Fruit fly (Drosophila melanogaster) S2 (cell line): ENCODE measurements around the gene Nbr.

Experiments
- CG8478 ChIP-seq: fragments of >200 bp; optimal IDR thresholded peaks from 2 replicates; lab custom pipeline; 2018
- CTCF ChIP-seq, 2 experiments: fragments of >200 bp; optimal IDR thresholded peaks; 2 replicates each; lab custom pipeline; 2018

Nbr gene

DNA sequence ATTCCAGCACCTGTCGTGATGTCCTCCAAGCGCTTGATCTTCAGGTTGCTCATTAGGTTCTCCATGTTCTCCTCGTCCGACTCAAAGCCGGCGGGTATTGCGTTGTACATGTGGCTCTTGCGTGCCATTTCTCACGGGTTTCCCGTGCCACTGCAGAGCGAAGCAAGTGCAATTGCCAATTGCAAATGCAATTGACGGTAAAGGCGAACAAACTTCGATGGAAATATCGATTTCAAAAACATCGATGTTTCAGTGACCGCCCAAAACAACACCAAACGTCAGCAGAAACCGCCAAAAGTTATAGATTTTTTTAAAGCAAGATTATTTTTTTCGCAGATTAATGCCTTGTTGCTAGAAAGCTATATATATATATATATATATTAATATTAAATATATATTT, at the start of gene Nbr:
Gene Nbr, minus strand, starts transcription at position 209 of the 400 bp plus-strand sequence.
- TF ChIP-seq CG8478 (lab: Kevin White, UChicago) (no peak), CTCF (optimal IDR thresholded peaks at IDR 0.05; lab: Kevin White, UChicago) (no peak)

DNA sequence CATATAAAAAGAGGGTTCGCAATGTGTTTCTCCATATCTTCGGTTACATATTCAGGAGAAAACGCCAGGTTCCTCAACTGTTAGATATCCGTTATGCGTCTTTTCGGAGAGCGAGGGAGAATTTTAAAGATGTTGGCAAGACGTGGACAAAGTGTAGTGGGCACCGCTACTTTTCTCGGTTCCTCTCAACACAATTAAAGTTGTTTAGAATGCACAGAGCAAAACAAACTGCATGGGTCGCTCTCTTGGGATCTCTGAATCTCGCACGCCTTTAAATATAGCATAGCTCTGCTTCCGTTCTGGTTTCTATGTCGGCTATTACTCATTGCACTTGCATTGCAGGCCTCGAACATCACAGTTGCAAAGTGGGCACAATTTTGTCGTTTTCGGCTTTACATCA, 43.3 kb upstream of the Nbr start, which contains the start of gene clumsy:
Gene clumsy, plus strand, starts transcription at position 301 of the 400 bp plus-strand sequence.
- TF ChIP-seq CTCF (optimal IDR thresholded peaks at IDR 0.05; lab: Kevin White, UChicago) (no peak), CG8478 (lab: Kevin White, UChicago) (no peak)

DNA sequence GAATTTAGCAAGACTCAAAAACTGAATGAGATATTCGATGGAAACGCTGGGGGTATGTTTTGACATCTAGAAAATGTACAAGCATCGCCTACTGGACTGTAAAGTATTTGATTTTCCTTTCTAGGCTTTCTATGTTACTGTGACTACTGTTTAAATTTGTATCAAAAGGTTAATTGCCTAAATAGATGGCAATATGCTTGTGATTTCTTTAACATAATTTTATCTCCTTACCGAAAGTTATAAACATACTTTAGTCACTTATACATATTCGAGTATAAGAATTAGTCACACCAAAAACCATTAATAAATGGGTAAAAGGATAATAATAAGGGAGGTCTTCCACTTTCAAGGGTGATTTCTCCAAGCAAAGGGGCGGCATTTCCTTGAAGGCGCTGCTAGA, 39.8 kb upstream of the Nbr start, which contains the start of gene CG31988:
Gene CG31988, minus strand, starts transcription at position 101 of the 400 bp plus-strand sequence.
- TF ChIP-seq CG8478 (lab: Kevin White, UChicago) (no peak), CTCF (optimal IDR thresholded peaks at IDR 0.05; lab: Kevin White, UChicago) (no peak)

DNA sequence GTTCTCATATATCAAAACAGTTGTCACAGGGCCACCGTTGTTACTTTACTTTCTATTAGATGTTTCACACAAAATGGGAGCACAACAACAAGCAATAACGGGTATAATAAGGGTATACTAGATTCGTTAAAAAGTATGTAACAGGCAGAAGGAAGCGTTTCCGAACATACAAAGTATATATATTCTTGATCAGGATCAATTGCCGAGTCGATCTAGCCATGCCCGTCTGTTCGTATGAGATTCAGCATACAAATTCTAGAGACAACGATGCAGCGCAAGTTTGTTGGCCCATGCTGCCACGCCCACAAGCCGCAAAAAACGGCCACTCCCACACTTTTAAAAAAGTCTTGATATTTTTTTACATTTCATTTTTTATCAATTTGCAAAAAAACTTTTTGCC, 37.4 kb upstream of the Nbr start, which contains the start of gene CG31624:
Gene CG31624, minus strand, starts transcription at position 101 of the 400 bp plus-strand sequence.
- TF ChIP-seq CG8478 (lab: Kevin White, UChicago) = no peak
- TF ChIP-seq CTCF (optimal IDR thresholded peaks at IDR 0.05; lab: Kevin White, UChicago) = no peak

DNA sequence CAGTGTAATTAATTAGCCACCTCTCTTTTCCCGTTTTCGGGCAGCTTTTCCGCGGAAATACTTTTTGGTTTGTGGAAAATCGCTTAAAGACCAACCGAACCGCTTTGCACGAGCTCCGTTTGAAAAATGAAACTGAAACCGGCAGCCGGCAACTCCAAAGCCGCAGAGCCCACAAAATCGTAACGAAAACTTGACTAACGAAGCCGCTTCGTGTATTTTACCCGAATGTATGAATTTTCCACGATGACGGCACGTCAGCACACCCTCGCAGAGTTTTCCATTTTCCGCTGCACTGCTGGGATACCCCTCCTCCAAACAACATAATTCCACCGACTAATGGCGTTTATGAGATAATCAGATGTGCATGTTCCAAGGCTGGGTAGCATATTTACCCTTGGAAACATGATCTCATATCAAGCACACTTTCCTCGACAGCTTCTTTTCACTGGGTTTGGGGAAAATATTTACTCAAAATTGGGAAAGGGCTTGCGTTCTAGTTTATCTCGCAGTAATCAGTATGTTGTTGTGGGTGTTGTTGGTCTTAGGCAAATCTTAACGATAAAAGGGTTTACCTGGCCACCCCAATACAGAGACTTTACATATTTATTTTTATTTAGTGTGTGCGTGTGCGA, 35.9 kb upstream of the Nbr start, which contains the start of gene Ret:
Gene Ret, minus strand, starts transcription at position 130 of the 632 bp plus-strand sequence.
- TF ChIP-seq CG8478 (lab: Kevin White, UChicago) (no peak), CTCF (optimal IDR thresholded peaks at IDR 0.05; lab: Kevin White, UChicago) (no peak)

DNA sequence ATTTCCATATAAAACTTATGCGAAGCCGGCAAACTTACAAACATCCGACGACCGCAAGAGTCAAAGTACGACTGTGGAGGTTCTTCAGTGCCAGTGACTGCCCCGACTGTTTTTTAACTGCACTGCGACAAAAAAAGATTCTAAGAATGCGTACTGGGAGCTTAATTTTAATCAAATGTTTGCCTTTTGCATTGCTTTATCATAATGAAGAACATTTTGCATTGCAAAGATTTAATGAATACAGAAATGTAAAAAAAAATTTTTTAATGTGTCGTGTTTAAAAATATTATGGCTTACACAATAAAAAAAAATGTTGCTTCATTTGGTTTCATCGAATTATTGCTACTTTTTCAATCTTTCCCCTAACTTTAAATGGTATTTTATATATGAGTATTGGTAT, 34.3 kb upstream of the Nbr start:
- TF ChIP-seq CTCF (optimal IDR thresholded peaks at IDR 0.05; lab: Kevin White, UChicago) (no peak), CG8478 (lab: Kevin White, UChicago) (no peak)

DNA sequence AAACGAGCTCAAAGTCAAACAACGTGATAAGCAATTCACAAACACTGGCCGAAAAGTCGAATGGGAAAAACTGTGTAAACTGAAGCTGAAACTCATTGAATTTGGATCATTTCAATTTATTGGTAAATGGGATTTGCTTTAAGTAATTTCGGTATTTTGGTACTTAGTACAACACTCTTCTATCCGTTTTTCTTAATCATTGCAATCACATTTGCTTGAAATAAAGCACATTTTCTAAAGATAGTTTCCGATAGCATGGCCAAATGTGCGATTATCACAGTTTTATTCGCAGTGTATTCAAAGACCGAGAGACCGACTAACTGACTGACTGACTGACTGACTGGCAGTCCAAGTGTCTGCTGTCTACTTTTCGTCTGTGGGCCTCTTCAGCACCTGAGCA, 33.6 kb upstream of the Nbr start:
- no peak for TF ChIP-seq CTCF (optimal IDR thresholded peaks at IDR 0.05; lab: Kevin White, UChicago)
- no peak for TF ChIP-seq CG8478 (lab: Kevin White, UChicago)

DNA sequence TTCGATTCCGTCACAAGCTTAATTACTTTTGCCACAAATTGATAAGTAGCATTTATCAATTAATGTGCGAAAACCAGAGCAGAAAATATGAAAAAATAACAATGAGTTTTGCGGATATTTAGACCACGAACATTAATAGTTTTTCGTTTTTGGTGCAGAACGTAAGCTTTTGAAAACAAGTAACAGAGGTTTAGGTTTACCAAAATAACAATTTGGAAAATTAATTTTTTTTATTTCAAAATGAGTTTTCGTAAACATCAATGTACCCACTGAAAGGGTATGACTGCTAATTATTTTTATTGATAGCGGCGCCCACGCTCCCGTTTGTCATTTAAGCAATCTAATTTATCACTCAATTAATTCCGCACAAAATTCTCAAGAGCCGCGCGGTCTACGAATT, 32.4 kb upstream of the Nbr start:
- no peak for TF ChIP-seq CG8478 (lab: Kevin White, UChicago)
- no peak for TF ChIP-seq CTCF (optimal IDR thresholded peaks at IDR 0.05; lab: Kevin White, UChicago)

DNA sequence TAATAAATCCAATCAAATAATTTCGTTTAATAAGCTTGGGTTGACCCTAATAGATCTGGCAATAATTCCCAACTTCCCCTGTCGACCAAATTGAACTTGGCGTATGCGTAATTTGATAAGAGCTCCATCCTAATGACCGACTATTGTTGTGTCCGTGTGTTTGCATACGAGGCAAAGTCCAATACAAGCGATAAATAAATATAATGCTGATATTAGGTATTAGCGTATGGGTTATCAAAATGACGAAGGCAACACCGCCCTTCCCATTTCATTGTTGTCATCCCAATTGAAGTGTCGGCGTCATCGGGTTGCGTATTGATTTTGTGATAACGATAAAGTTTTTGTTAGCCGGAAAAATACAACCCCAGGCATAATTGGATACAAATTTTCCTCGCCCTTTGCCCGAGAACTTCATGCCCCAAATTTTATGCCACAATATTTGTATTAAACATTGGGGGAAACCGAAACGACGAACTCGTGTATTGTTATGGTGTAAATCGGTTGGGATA, 26.4 kb upstream of the Nbr start:
- TF ChIP-seq CG8478 (lab: Kevin White, UChicago) (no peak), CTCF (optimal IDR thresholded peaks at IDR 0.05; lab: Kevin White, UChicago) (no peak)

DNA sequence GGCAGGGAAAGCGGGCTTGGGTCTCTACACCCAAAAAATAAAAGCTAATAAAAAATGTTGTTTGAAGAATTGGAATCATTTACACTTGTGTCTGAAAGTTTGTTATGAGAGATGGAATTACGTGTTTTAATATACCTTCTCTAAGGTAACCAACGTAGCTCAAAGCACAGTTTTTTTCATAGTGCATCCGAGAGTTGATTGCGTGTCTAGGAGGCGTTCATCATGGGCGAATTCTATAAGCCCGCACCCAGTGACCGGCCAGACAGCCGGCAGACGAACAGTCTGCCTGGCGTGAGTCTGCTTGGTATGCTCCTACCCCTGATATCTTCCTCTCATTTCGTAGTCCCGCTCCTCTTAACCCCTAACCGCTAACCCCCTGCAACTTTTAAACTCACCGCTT, 24.9 kb upstream of the Nbr start:
- TF ChIP-seq CG8478 (lab: Kevin White, UChicago) (no peak), CTCF (optimal IDR thresholded peaks at IDR 0.05; lab: Kevin White, UChicago) (no peak)

DNA sequence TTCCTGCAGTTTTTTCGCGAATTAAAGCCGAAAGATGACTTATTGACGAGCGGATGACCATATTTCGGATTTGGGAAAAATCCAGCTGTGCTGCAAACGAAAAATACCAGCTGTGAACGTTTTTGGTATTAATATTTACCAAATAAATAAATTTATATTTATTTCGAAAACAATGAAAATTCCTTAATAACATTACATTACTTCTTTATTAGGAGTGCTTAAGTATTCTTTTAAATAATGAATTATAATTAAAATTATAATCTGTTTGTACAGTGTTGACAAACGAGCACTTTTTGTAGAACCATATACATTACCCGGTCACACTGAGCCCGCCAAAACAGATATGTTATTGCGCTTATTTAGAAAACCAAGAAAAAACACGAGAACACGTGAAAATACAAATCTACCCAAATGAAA, 16.7 kb upstream of the Nbr start, which contains the start of the genes bur and Mcm10:
Gene bur, minus strand, starts transcription at position 69 of the 417 bp plus-strand sequence.
Gene Mcm10, plus strand, starts transcription at position 319 of the 417 bp plus-strand sequence.
- TF ChIP-seq CG8478 (lab: Kevin White, UChicago) (no peak), CTCF (optimal IDR thresholded peaks at IDR 0.05; lab: Kevin White, UChicago) (no peak)

DNA sequence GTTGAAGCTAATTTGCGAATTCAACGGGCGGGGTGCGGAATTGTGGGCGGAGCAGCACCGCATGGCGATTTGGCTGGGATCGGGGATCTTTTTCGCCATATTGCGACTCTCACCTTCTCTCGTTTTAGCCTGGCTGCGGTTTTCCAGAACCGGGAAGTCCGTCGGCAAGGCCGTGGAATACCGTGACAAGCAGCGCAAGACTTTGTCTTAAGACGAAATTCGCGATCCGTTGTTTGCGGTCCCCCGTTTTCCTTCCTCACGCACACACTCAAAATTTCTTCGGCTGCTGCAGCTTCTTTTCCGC, 16.3 kb upstream of the Nbr start:
- no peak for TF ChIP-seq CTCF (optimal IDR thresholded peaks at IDR 0.05; lab: Kevin White, UChicago)
- TF ChIP-seq CG8478 (lab: Kevin White, UChicago) = no peak

DNA sequence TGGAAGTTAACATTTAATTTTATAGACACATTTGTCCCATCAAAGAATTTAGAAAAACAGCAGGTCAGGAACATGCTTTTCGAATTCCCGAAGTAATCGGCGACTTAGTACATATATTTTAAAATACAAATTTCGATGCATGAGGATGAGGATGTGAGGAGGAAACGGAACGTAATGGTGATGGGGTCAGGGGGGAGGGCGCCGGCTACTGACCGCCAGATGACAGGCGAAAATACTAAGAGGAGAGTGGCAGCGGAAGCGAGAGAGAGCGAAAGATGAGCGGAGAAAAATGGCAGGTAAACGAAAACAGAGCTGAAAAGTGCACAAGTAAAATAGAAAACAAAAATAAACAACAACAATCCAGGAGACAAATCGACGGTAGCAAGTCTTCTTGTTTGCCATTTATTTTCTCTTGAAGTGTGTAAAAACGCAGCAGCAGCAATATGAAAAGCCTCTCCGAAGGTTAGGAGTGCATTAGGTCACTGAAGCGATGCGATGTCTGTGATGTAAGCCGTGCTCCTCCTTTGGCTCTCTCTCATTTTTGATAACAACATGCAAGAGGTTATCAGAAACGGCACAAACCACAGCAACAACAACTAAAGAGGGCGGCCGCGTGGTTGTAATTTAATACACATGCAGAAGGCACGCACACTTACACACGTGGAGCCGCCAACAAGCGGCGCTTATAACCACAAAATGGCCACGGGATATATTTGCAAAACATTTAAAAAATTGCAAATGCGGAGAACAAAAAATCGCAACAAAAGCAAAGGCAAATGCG, 15.7 kb upstream of the Nbr start:
- TF ChIP-seq CG8478 (lab: Kevin White, UChicago) (no peak), CTCF (optimal IDR thresholded peaks at IDR 0.05; lab: Kevin White, UChicago) (no peak)

DNA sequence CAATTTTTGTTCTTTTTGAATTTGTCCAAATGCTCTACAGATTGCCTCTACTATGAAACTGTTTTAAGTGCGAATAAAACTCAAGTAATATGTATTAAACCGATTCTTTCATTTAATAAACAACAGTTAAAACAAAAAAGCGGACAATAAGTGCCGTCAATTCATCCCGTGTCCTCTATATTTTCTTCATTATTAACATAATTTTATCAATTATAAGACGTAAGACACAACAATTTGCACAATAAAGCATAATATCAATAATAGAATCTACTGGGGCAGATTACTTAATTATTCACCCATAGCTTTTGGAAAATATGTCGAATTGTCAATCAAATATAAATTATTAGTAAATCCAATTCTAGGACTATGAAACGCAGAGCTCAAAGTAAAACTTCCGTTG, 10.0 kb upstream of the Nbr start, which contains the start of gene CG31627:
Gene CG31627, plus strand, starts transcription at position 301 of the 400 bp plus-strand sequence.
- no peak for TF ChIP-seq CTCF (optimal IDR thresholded peaks at IDR 0.05; lab: Kevin White, UChicago)
- TF ChIP-seq CG8478 (lab: Kevin White, UChicago) = no peak

DNA sequence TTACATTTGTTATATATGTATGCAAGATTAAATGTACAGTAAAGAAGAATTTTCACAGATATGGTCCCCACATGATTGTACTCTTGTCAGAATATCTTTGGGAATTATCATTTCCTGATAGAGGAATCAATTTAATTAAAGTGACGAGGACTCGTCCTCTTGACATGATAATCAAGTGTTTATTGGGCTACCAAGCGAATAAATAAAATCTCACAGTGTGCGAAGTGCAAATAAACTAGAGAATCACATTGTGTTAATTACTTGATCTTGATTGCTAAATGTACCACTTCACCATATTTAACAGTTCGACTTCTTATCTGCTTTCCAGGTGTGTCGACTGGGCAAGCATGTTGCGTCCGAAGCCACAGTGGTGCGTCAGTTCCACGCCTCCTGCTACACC, 7.0 kb upstream of the Nbr start:
- TF ChIP-seq CTCF (optimal IDR thresholded peaks at IDR 0.05; lab: Kevin White, UChicago) = no peak
- TF ChIP-seq CG8478 (lab: Kevin White, UChicago) = no peak
